Worm (Caenorhabditis elegans): ENCODE data around the gene F54D1.1.
"Not testable (repeated sequence)": the region's sequence is repeated elsewhere in the genome, so short reads cannot be mapped to it uniquely, and the experiment has no call there.

Gene F54D1.1

DNA sequence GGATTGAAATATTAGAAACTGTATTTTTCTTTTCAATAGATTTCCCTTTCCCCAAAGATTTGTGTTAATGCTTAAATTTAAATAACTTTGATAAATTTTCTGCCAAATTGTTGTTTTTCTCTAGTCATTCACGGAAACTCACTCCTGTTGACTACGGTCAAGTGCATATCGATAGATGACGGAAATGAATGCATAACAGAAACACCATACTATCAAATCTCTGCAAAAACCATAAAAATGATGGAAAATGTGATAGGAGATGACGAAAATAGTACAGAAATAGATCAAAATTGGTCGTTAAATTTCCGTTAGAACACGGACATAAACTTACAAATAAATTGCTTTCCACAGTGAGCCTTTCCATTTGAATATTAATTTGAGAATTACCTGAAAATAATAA is 32.6 kb upstream of the F54D1.1 start:
- TF ChIP-seq pes-1 (GFP tag; IDR thresholded peaks at IDR 0.05) (no peak), ceh-13 (GFP tag; optimal IDR thresholded peaks at IDR 0.05) (no peak), ets-7 (tag; optimal IDR thresholded peaks at IDR 0.05) (no peak), B0310.2 (tag; optimal IDR thresholded peaks at IDR 0.05) (no peak)

DNA sequence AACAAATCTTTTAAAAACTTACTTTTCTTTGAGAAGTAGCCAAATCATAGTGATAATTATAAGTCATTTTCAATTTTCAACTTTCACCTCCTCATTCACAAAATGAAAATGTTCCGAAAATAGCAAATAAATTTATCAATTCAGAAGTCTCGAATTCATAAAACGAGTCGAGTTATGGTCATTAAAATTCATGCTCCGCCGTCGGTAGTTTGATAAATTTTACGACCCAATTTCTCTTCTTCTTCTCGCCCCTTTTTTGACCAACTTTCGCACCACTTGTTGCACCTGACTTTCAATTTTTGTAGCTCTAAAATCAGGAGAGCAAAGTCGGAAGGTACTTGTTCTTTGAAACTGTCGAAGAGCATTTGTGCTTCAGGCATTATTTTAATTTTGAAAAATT is 31.6 kb upstream of the F54D1.1 start, which contains the start of gene best-7:
Gene best-7, minus strand, starts transcription at position 239 of the 400 bp plus-strand sequence.
- TF ChIP-seq hmbx-1 (tag; optimal IDR thresholded peaks at IDR 0.05), result no peak
- TF ChIP-seq F13C5.2 (tag; optimal IDR thresholded peaks at IDR 0.05), result no peak
- TF ChIP-seq sea-1 (GFP tag; conservative IDR thresholded peaks at IDR 0.05), result no peak
- no peak for TF ChIP-seq ceh-36 (tag; optimal IDR thresholded peaks at IDR 0.05)
- TF ChIP-seq scrt-1 (GFP tag; IDR thresholded peaks at IDR 0.05), result no peak
- TF ChIP-seq B0310.2 (tag; optimal IDR thresholded peaks at IDR 0.05), result no peak
- no peak for TF ChIP-seq hmg-4 (GFP tag; optimal IDR thresholded peaks at IDR 0.05)
- no peak for TF ChIP-seq tbx-11 (GFP tag; IDR thresholded peaks at IDR 0.05)
- no peak for TF ChIP-seq hnd-1 (tag; optimal IDR thresholded peaks at IDR 0.05)
- TF ChIP-seq flt-1 (GFP tag; IDR thresholded peaks at IDR 0.05), result no peak
- TF ChIP-seq tbx-37 (GFP tag; conservative IDR thresholded peaks at IDR 0.05), result no peak
- no peak for TF ChIP-seq ceh-13 (GFP tag; optimal IDR thresholded peaks at IDR 0.05)
- no peak for TF ChIP-seq ama-1 (optimal IDR thresholded peaks at IDR 0.05)
- no peak for TF ChIP-seq aly-1 (tag; optimal IDR thresholded peaks at IDR 0.05)
- no peak for TF ChIP-seq tra-4 (tag; optimal IDR thresholded peaks at IDR 0.05)
- no peak for TF ChIP-seq ets-7 (tag; optimal IDR thresholded peaks at IDR 0.05)
- no peak for TF ChIP-seq pes-1 (GFP tag; IDR thresholded peaks at IDR 0.05)

DNA sequence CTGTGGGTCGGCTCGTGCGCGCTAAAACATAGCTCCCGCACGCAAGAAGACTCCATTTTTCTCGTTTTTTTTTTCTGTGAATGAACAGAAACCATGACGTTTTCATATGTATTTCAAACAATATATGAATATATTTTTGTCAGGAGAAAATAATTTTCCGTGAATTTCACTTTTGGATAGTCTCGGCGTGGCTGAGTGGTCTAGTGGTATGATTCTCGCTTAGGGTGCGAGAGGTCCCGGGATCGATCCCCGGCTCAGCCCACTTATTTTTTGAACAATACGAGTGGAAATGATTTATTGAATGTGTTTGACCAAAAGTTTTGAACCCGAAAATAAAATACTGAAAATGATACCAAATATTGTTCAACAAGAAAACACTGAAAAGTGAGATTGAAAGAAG is 30.3 kb upstream of the F54D1.1 start:
- TF ChIP-seq ceh-36 (tag; optimal IDR thresholded peaks at IDR 0.05) (no peak), tra-4 (tag; optimal IDR thresholded peaks at IDR 0.05) (no peak), flt-1 (GFP tag; IDR thresholded peaks at IDR 0.05) (no peak), scrt-1 (GFP tag; IDR thresholded peaks at IDR 0.05) (no peak), aly-1 (tag; optimal IDR thresholded peaks at IDR 0.05) (no peak), ceh-13 (GFP tag; optimal IDR thresholded peaks at IDR 0.05) (no peak), B0310.2 (tag; optimal IDR thresholded peaks at IDR 0.05) (no peak), F13C5.2 (tag; optimal IDR thresholded peaks at IDR 0.05) (no peak), tbx-37 (GFP tag; conservative IDR thresholded peaks at IDR 0.05) (no peak), tbx-11 (GFP tag; IDR thresholded peaks at IDR 0.05) (no peak)

DNA sequence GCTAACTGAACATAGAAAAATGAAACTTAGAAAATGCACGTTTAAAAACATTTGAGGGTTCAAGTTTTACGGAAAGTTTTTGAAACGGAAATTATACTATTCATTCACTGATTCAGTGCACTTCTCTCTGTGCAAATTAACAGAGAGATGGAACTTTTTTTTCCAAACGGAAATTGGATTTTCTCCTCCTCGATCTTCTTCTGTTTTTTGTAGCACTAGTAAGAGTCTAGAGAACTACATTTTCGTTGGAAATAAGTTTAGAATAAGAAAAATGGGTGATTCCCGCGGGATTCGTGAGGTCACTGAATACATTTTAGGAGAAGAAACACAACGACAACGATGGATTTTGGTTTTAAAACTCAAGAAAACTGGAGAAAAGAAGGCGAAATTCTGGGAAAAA is 25.9 kb upstream of the F54D1.1 start:
- TF ChIP-seq pes-1 (GFP tag; IDR thresholded peaks at IDR 0.05), result no peak

DNA sequence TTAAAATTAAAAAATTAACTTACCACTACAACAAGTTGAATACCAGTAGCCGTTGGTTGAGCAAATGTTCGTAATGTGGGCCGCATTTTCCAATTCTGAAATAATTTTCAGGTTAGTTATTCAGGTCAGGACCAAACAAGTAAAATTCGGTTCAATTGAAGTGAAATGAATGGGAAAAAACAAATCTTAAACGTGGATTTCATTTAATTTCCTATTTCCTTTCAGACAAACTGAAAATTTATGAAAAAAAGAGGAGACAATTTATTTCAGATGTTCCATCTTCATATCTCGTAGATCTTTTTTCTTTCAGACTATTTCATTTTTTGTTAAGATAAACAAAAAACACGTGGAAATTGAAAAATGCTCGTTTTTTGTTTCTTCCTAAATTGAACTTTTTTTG is 20.3 kb upstream of the F54D1.1 start, which contains the start of gene C05C12.6:
Gene C05C12.6, minus strand, starts transcription at position 101 of the 400 bp plus-strand sequence.
- no peak for TF ChIP-seq pes-1 (GFP tag; IDR thresholded peaks at IDR 0.05)
- no peak for TF ChIP-seq tbx-37 (GFP tag; conservative IDR thresholded peaks at IDR 0.05)
- no peak for TF ChIP-seq ets-7 (tag; optimal IDR thresholded peaks at IDR 0.05)
- TF ChIP-seq flt-1 (GFP tag; IDR thresholded peaks at IDR 0.05), result no peak
- TF ChIP-seq hmg-4 (GFP tag; optimal IDR thresholded peaks at IDR 0.05), result no peak
- no peak for TF ChIP-seq ama-1 (optimal IDR thresholded peaks at IDR 0.05)
- no peak for TF ChIP-seq hnd-1 (tag; optimal IDR thresholded peaks at IDR 0.05)
- TF ChIP-seq ceh-13 (GFP tag; optimal IDR thresholded peaks at IDR 0.05), result no peak
- TF ChIP-seq hmbx-1 (tag; optimal IDR thresholded peaks at IDR 0.05), result no peak
- no peak for TF ChIP-seq tra-4 (tag; optimal IDR thresholded peaks at IDR 0.05)
- no peak for TF ChIP-seq aly-1 (tag; optimal IDR thresholded peaks at IDR 0.05)
- TF ChIP-seq sea-1 (GFP tag; conservative IDR thresholded peaks at IDR 0.05), result no peak
- TF ChIP-seq scrt-1 (GFP tag; IDR thresholded peaks at IDR 0.05), result no peak
- TF ChIP-seq F13C5.2 (tag; optimal IDR thresholded peaks at IDR 0.05), result no peak

DNA sequence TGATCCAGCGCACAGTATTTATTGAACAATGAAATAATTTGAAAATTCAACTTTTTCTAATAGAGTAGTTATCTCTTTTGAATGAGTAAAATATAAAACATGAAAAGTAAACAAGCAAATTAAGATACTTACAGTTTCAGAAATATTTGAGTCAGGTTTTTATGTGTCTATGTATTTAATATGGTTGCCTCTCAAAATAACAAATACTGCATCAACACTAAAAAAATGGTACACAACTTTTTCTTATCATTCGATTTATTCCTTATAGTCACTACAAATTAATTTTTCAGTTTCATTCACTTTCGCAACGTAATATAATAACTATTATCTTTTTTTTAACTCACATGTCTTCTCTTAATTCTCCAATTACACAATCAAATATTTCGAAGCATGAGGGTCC is 14.2 kb upstream of the F54D1.1 start:
- TF ChIP-seq hmbx-1 (tag; optimal IDR thresholded peaks at IDR 0.05), result no peak
- TF ChIP-seq aly-1 (tag; optimal IDR thresholded peaks at IDR 0.05), result no peak
- TF ChIP-seq ceh-13 (GFP tag; optimal IDR thresholded peaks at IDR 0.05), result no peak
- TF ChIP-seq ceh-36 (tag; optimal IDR thresholded peaks at IDR 0.05), result no peak
- TF ChIP-seq ama-1 (optimal IDR thresholded peaks at IDR 0.05), result no peak

DNA sequence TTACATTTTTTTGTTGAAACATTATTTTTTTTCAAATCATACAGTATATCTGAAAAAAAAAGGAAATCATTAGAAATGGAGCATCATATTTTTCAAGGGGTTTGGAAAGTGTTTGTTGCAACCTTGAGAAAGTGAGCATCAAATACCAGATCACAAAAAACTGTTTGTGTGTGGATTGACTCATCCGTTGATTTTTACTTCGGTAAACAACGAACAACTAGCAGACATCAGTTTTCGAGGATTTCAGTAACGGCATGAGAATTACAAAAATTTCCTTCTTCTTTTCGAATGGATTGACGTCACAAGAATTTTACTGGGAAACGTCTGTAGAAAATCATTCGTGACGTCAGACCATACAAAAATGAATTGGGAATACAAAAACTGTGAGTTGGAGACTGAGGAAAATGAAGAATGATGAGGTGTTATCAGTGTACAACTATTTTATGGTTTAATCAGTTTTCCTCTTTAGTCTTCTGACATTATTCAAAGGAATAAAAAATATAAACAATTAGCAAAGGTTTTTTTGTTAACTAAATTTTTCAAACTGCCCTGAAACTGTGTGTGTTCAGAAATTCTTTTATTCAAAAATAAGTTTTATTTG is 13.5 kb upstream of the F54D1.1 start, which contains the start of gene C05C12.4:
Gene C05C12.4, minus strand, starts transcription at position 51 of the 601 bp plus-strand sequence.
- no peak for TF ChIP-seq scrt-1 (GFP tag; IDR thresholded peaks at IDR 0.05)
- TF ChIP-seq hnd-1 (tag; optimal IDR thresholded peaks at IDR 0.05), result no peak
- no peak for TF ChIP-seq tbx-37 (GFP tag; conservative IDR thresholded peaks at IDR 0.05)
- TF ChIP-seq ets-7 (tag; optimal IDR thresholded peaks at IDR 0.05), result no peak
- no peak for TF ChIP-seq ceh-36 (tag; optimal IDR thresholded peaks at IDR 0.05)
- no peak for TF ChIP-seq hmg-4 (GFP tag; optimal IDR thresholded peaks at IDR 0.05)
- no peak for TF ChIP-seq sea-1 (GFP tag; conservative IDR thresholded peaks at IDR 0.05)
- TF ChIP-seq tbx-11 (GFP tag; IDR thresholded peaks at IDR 0.05), result no peak
- no peak for TF ChIP-seq flt-1 (GFP tag; IDR thresholded peaks at IDR 0.05)
- no peak for TF ChIP-seq tra-4 (tag; optimal IDR thresholded peaks at IDR 0.05)
- no peak for TF ChIP-seq aly-1 (tag; optimal IDR thresholded peaks at IDR 0.05)

DNA sequence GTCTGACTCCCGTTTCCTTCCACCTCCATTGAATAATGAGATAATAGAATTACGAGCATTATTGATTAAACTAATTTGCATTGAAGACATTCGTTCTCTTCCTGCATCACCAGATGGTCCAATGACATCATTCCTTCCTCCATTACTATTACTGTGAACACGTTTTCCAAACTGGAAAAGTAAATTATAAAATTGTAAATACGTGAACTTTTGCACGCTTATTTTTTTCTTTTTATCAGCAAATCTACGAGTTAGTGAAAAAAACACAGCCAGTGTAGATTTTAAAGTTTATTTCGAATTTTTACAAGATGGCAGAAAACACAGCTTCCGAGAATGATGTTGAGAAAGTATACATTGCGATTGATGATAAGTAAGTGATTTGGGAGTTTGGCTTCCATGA is 7.9 kb upstream of the F54D1.1 start, which contains the start of gene C05C12.1:
Gene C05C12.1, plus strand, starts transcription at position 301 of the 400 bp plus-strand sequence.
- not testable (repeated sequence) for TF ChIP-seq F13C5.2 (tag; optimal IDR thresholded peaks at IDR 0.05); scrt-1 (GFP tag; IDR thresholded peaks at IDR 0.05); ceh-13 (GFP tag; optimal IDR thresholded peaks at IDR 0.05)

Measured in whole organism, early embryonic.